Fruit fly (Drosophila melanogaster) whole organism, embryonic: Measurements from ENCODE around the gene CG17752.

Experiments used
- ATbp ChIP-seq: fragments of 200-800 bp; sonication (Bioruptor generic); optimal IDR thresholded peaks from 2 replicates; lab custom pipeline; 2017; ENCODE audit warnings: missing biosample characterization, mild to moderate bottlenecking, missing genetic modification characterization, missing genetic modification reagents
- Atf6 ChIP-seq: fragments of 200-800 bp; sonication (Bioruptor generic); IDR thresholded peaks from 2 replicates; pipeline ENCODE4 v1.3.6; 2022; ENCODE audit warnings: missing biosample characterization, missing genetic modification characterization
- Blimp-1 ChIP-seq: fragments of 200-800 bp; sonication (Bioruptor generic); optimal IDR thresholded peaks from 3 replicates; lab custom pipeline; 2018; ENCODE audit warnings: missing biosample characterization, missing genetic modification characterization, mild to moderate bottlenecking, moderate library complexity, missing genetic modification reagents
- Bteb2 ChIP-seq: fragments of 200-800 bp; sonication (Bioruptor generic); optimal IDR thresholded peaks from 2 replicates; lab custom pipeline; 2016; ENCODE audit warnings: missing biosample characterization, missing genetic modification characterization
- CG13296 ChIP-seq: fragments of 200-800 bp; sonication (Bioruptor generic); optimal IDR thresholded peaks from 3 replicates; lab custom pipeline; 2018; ENCODE audit warnings: missing biosample characterization, mild to moderate bottlenecking, missing genetic modification characterization
- CG13424 ChIP-seq: fragments of 200-800 bp; sonication (Bioruptor generic); optimal IDR thresholded peaks from 2 replicates; lab custom pipeline; 2019; ENCODE audit warnings: missing biosample characterization, mild to moderate bottlenecking, missing genetic modification characterization, moderate library complexity
- CG15479 ChIP-seq: fragments of 200-800 bp; sonication (Bioruptor generic); optimal IDR thresholded peaks from 3 replicates; lab custom pipeline; 2019; ENCODE audit warnings: missing biosample characterization, mild to moderate bottlenecking, missing genetic modification characterization, moderate library complexity
- CG15696 ChIP-seq: fragments of 200-800 bp; sonication (Bioruptor generic); optimal IDR thresholded peaks from 2 replicates; lab custom pipeline; 2019; ENCODE audit warnings: missing biosample characterization, mild to moderate bottlenecking, missing genetic modification characterization, moderate library complexity
- CG17802 ChIP-seq: fragments of 200-800 bp; sonication (Bioruptor generic); optimal IDR thresholded peaks from 2 replicates; lab custom pipeline; 2018; ENCODE audit warnings: missing biosample characterization, mild to moderate bottlenecking, missing genetic modification characterization, moderate library complexity
- CG2116 ChIP-seq: fragments of 200-800 bp; sonication (Bioruptor generic); optimal IDR thresholded peaks from 3 replicates; lab custom pipeline; 2018; ENCODE audit warnings: missing biosample characterization, mild to moderate bottlenecking, missing genetic modification characterization
- CG3281 ChIP-seq: fragments of 200-800 bp; sonication (Bioruptor generic); optimal IDR thresholded peaks from 3 replicates; lab custom pipeline; 2017; ENCODE audit warnings: missing biosample characterization, mild to moderate bottlenecking, missing genetic modification characterization
- CG34376 ChIP-seq: fragments of 200-800 bp; sonication (Bioruptor generic); optimal IDR thresholded peaks from 2 replicates; lab custom pipeline; 2018; ENCODE audit warnings: missing biosample characterization, mild to moderate bottlenecking, missing genetic modification characterization
- CG4617 ChIP-seq: fragments of 200-800 bp; sonication (Bioruptor generic); optimal IDR thresholded peaks from 3 replicates; lab custom pipeline; 2016; ENCODE audit warnings: missing biosample characterization, missing genetic modification characterization, borderline replicate concordance
- CG6254 ChIP-seq: fragments of 200-800 bp; sonication (Bioruptor generic); optimal IDR thresholded peaks from 3 replicates; lab custom pipeline; 2017; ENCODE audit warnings: mild to moderate bottlenecking, missing biosample characterization, missing genetic modification reagents, missing genetic modification characterization
- CG7745 ChIP-seq: fragments of 200-800 bp; sonication (Bioruptor generic); optimal IDR thresholded peaks from 2 replicates; lab custom pipeline; 2018; ENCODE audit warnings: missing biosample characterization, mild to moderate bottlenecking, missing genetic modification characterization, moderate library complexity
- CG7963 ChIP-seq: fragments of 200-800 bp; sonication (Bioruptor generic); IDR thresholded peaks from 3 replicates; pipeline ENCODE4 v1.3.6; 2022; ENCODE audit warnings: missing biosample characterization, missing genetic modification characterization; ENCODE audit not compliant: partially characterized antibody
- CG9727 ChIP-seq: fragments of 200-800 bp; sonication (Bioruptor generic); optimal IDR thresholded peaks from 3 replicates; lab custom pipeline; 2017; ENCODE audit warnings: missing biosample characterization, mild to moderate bottlenecking, missing genetic modification characterization
- CG9817 ChIP-seq: fragments of 200-800 bp; sonication (Bioruptor generic); optimal IDR thresholded peaks from 2 replicates; lab custom pipeline; 2018; ENCODE audit warnings: missing biosample characterization, mild to moderate bottlenecking, missing genetic modification characterization, moderate library complexity
- CHES-1-like ChIP-seq: fragments of 200-800 bp; sonication (Bioruptor generic); optimal IDR thresholded peaks from 2 replicates; lab custom pipeline; 2016; ENCODE audit warnings: missing biosample characterization, missing genetic modification characterization
- Dad ChIP-seq: fragments of 200-800 bp; sonication (Bioruptor generic); optimal IDR thresholded peaks from 3 replicates; lab custom pipeline; 2016; ENCODE audit warnings: missing biosample characterization, missing genetic modification characterization
- Doc3 ChIP-seq: fragments of 200-800 bp; sonication (Bioruptor generic); IDR thresholded peaks from 3 replicates; pipeline ENCODE4 v1.3.6; 2022; ENCODE audit warnings: missing biosample characterization, missing genetic modification characterization; ENCODE audit not compliant: partially characterized antibody
- HLH3B ChIP-seq: fragments of 200-800 bp; sonication (Bioruptor generic); IDR thresholded peaks from 2 replicates; pipeline ENCODE4 v1.3.6; 2022; ENCODE audit warnings: missing biosample characterization, missing genetic modification characterization
- HLH4C ChIP-seq: fragments of 200-800 bp; sonication (Bioruptor generic); IDR thresholded peaks from 3 replicates; pipeline ENCODE4 v1.3.6; 2022; ENCODE audit warnings: missing biosample characterization, missing genetic modification characterization; ENCODE audit not compliant: partially characterized antibody
- HLH54F ChIP-seq: fragments of 200-800 bp; sonication (Bioruptor generic); optimal IDR thresholded peaks from 3 replicates; lab custom pipeline; 2016; ENCODE audit warnings: missing biosample characterization, missing genetic modification characterization
- Hmr ChIP-seq: fragments of 200-800 bp; sonication (Bioruptor generic); optimal IDR thresholded peaks from 3 replicates; lab custom pipeline; 2017; ENCODE audit warnings: mild to moderate bottlenecking, missing biosample characterization, missing genetic modification reagents, missing genetic modification characterization
- MESR4 ChIP-seq: fragments of 200-800 bp; sonication (Bioruptor generic); optimal IDR thresholded peaks from 2 replicates; lab custom pipeline; 2018; ENCODE audit warnings: missing biosample characterization, mild to moderate bottlenecking, missing genetic modification characterization, moderate library complexity
- Myb ChIP-seq: fragments of 200-800 bp; sonication (Bioruptor generic); optimal IDR thresholded peaks from 2 replicates; lab custom pipeline; 2016; ENCODE audit warnings: missing biosample characterization, missing genetic modification characterization
- Ptx1 ChIP-seq: fragments of 200-800 bp; sonication (Bioruptor generic); IDR thresholded peaks from 2 replicates; pipeline ENCODE4 v1.3.6; 2022; ENCODE audit warnings: missing biosample characterization, missing genetic modification characterization
- Sox102F ChIP-seq: fragments of 200-800 bp; sonication (Bioruptor generic); optimal IDR thresholded peaks from 2 replicates; lab custom pipeline; 2018; ENCODE audit warnings: missing biosample characterization, mild to moderate bottlenecking, missing genetic modification characterization, moderate library complexity
- ara ChIP-seq: fragments of 200-800 bp; sonication (Bioruptor generic); IDR thresholded peaks from 2 replicates; pipeline ENCODE4 v1.3.6; 2022; ENCODE audit warnings: missing biosample characterization, missing genetic modification characterization
- bbx ChIP-seq: fragments of 200-800 bp; sonication (Bioruptor generic); IDR thresholded peaks from 2 replicates; pipeline ENCODE4 v1.3.6; 2022; ENCODE audit warnings: missing biosample characterization, missing genetic modification characterization; ENCODE audit not compliant: partially characterized antibody
- bsh ChIP-seq, 2 experiments: fragments of 200-800 bp; sonication (Bioruptor generic); optimal IDR thresholded peaks; 2 replicates each; lab custom pipeline; 2017 to 2018; ENCODE audit warnings: mild to moderate bottlenecking in 2 of 2, missing biosample characterization in 2 of 2, missing genetic modification characterization in 2 of 2, moderate library complexity in 1 of 2
- disco-r ChIP-seq: fragments of 200-800 bp; sonication (Bioruptor generic); optimal IDR thresholded peaks from 2 replicates; lab custom pipeline; 2016; ENCODE audit warnings: missing biosample characterization, missing genetic modification characterization
- esg ChIP-seq: fragments of 200-800 bp; sonication (Bioruptor generic); conservative IDR thresholded peaks from 2 replicates; pipeline ENCODE4 v1.3.6; 2022; ENCODE audit warnings: missing biosample characterization, missing genetic modification characterization
- h ChIP-seq: fragments of >200 bp; optimal IDR thresholded peaks from 2 replicates; lab custom pipeline; 2017
- jigr1 ChIP-seq: fragments of 200-800 bp; sonication (Bioruptor generic); IDR thresholded peaks from 3 replicates; pipeline ENCODE4 v1.3.6; 2022; ENCODE audit warnings: missing biosample characterization, missing genetic modification characterization
- kay ChIP-seq: fragments of 200-800 bp; sonication (Bioruptor generic); optimal IDR thresholded peaks from 2 replicates; lab custom pipeline; 2016; ENCODE audit warnings: missing biosample characterization, missing genetic modification characterization
- lmd ChIP-seq: fragments of 200-800 bp; sonication (Bioruptor generic); IDR thresholded peaks from 2 replicates; pipeline ENCODE4 v1.3.6; 2022; ENCODE audit warnings: missing biosample characterization, missing genetic modification characterization
- nerfin-1 ChIP-seq: fragments of 200-800 bp; sonication (Bioruptor generic); optimal IDR thresholded peaks from 3 replicates; lab custom pipeline; 2019; ENCODE audit warnings: missing biosample characterization, mild to moderate bottlenecking, missing genetic modification characterization, moderate library complexity
- nom ChIP-seq: fragments of 200-800 bp; sonication (Bioruptor generic); optimal IDR thresholded peaks from 2 replicates; lab custom pipeline; 2017; ENCODE audit warnings: missing biosample characterization, missing genetic modification characterization, mild to moderate bottlenecking, moderate library complexity, missing genetic modification reagents
- phol ChIP-seq: fragments of 200-800 bp; sonication (Bioruptor generic); optimal IDR thresholded peaks from 3 replicates; lab custom pipeline; 2018; ENCODE audit warnings: missing biosample characterization, mild to moderate bottlenecking, missing genetic modification characterization, moderate library complexity
- pita ChIP-seq: fragments of 200-800 bp; sonication (Bioruptor generic); optimal IDR thresholded peaks from 2 replicates; lab custom pipeline; 2017; ENCODE audit warnings: missing biosample characterization, mild to moderate bottlenecking, missing genetic modification characterization
- psq ChIP-seq: fragments of 200-800 bp; sonication (Bioruptor generic); optimal IDR thresholded peaks from 2 replicates; lab custom pipeline; 2017; ENCODE audit warnings: missing biosample characterization, missing genetic modification characterization
- ranshi ChIP-seq: fragments of 200-800 bp; sonication (Bioruptor generic); IDR thresholded peaks from 2 replicates; pipeline ENCODE4 v1.3.6; 2022; ENCODE audit warnings: missing biosample characterization, missing genetic modification characterization
- shn ChIP-seq: fragments of 200-800 bp; sonication (Bioruptor generic); optimal IDR thresholded peaks from 3 replicates; lab custom pipeline; 2016; ENCODE audit warnings: missing biosample characterization, missing genetic modification characterization
- tap ChIP-seq: fragments of 200-800 bp; optimal IDR thresholded peaks from 3 replicates; lab custom pipeline; 2019; ENCODE audit warnings: missing biosample characterization, mild to moderate bottlenecking, missing genetic modification characterization, moderate library complexity
- tin ChIP-seq: fragments of 200-800 bp; sonication (Bioruptor generic); optimal IDR thresholded peaks from 3 replicates; lab custom pipeline; 2016; ENCODE audit warnings: missing biosample characterization, missing genetic modification characterization
- tup ChIP-seq: fragments of 200-800 bp; sonication (Bioruptor generic); optimal IDR thresholded peaks from 2 replicates; lab custom pipeline; 2016; ENCODE audit warnings: missing biosample characterization, mild to moderate bottlenecking, missing genetic modification characterization, moderate library complexity
- unpg ChIP-seq: fragments of 200-800 bp; sonication (Bioruptor generic); optimal IDR thresholded peaks from 3 replicates; lab custom pipeline; 2018; ENCODE audit warnings: missing biosample characterization, mild to moderate bottlenecking, missing genetic modification characterization, moderate library complexity
- wor ChIP-seq: fragments of 200-800 bp; sonication (Bioruptor generic); IDR thresholded peaks from 2 replicates; pipeline ENCODE4 v1.3.6; 2022; ENCODE audit warnings: missing biosample characterization, missing genetic modification characterization

The CG17752 gene

dm6 chr3R:19623606-19624005 is 13.6 kb downstream of the CG17752 start (continued):
- peak; percentile 10 for TF ChIP-seq shn (GFP tag; lab: Kevin White, UChicago)
- TF ChIP-seq psq (GFP tag; lab: Kevin White, UChicago), result no peak
- TF ChIP-seq h (lab: Kevin White, UChicago), result no peak
- peak; percentile 43 for TF ChIP-seq Hmr
- TF ChIP-seq Ptx1 (GFP tag; lab: Robert Waterston, UW), result peak; percentile 63
- no peak for TF ChIP-seq CG17802 (tag; lab: Kevin White, UChicago)
- peak; percentile 57 for TF ChIP-seq esg (GFP tag; lab: Robert Waterston, UW)
- no peak for TF ChIP-seq jigr1 (GFP tag; lab: Robert Waterston, UW)
- TF ChIP-seq tin (GFP tag; lab: Kevin White, UChicago), result peak; percentile 37
- peak; percentile 60 for TF ChIP-seq HLH54F (GFP tag; lab: Kevin White, UChicago)
- TF ChIP-seq Blimp-1 (GFP tag; lab: Kevin White, UChicago), result peak; percentile 60
- TF ChIP-seq unpg (GFP tag; lab: Kevin White, UChicago), result peak; percentile 68
- TF ChIP-seq CG2116 (GFP tag; lab: Kevin White, UChicago), result peak; percentile 1
- no peak for TF ChIP-seq kay
- no peak for TF ChIP-seq CG15479 (GFP tag; lab: Kevin White, UChicago)
- peak; percentile 73 for TF ChIP-seq Sox102F (GFP tag; lab: Kevin White, UChicago)
- TF ChIP-seq CG6254 (GFP tag; lab: Kevin White, UChicago), result peak; percentile 27
- TF ChIP-seq CG15696, result no peak
- peak; percentile 69 for TF ChIP-seq ranshi (GFP tag; lab: Robert Waterston, UW)
- TF ChIP-seq HLH4C, result no peak
- TF ChIP-seq lmd, result peak; percentile 73
- TF ChIP-seq phol (tag; lab: Kevin White, UChicago), result peak; percentile 62
- TF ChIP-seq CHES-1-like (GFP tag; lab: Kevin White, UChicago), result peak; percentile 31
- TF ChIP-seq CG13296, result no peak
- TF ChIP-seq Bteb2 (GFP tag; lab: Kevin White, UChicago), result peak; percentile 47
- TF ChIP-seq HLH3B (GFP tag; lab: Robert Waterston, UW), result peak; percentile 63
- TF ChIP-seq MESR4, result no peak
- TF ChIP-seq CG7745, result no peak
- TF ChIP-seq CG34376 (GFP tag; lab: Kevin White, UChicago), result no peak
- no peak for TF ChIP-seq disco-r (GFP tag; lab: Kevin White, UChicago)
- TF ChIP-seq CG4617 (GFP tag; lab: Kevin White, UChicago), result no peak
- TF ChIP-seq bbx (GFP tag; lab: Robert Waterston, UW), result no peak
- TF ChIP-seq Dad, result peak; percentile 17
- TF ChIP-seq tap (tag; lab: Kevin White, UChicago), result peak; percentile 44
- no peak for TF ChIP-seq Doc3 (GFP tag; lab: Robert Waterston, UW)
- TF ChIP-seq pita (GFP tag; lab: Kevin White, UChicago), result no peak
- no peak for TF ChIP-seq CG7963 (GFP tag; lab: Robert Waterston, UW)
- no peak for TF ChIP-seq tup (GFP tag; lab: Kevin White, UChicago)
- TF ChIP-seq nerfin-1 (tag; lab: Kevin White, UChicago), result peak; percentile 6
- TF ChIP-seq CG13424 (tag; lab: Kevin White, UChicago), result peak; percentile 34
- TF ChIP-seq wor (GFP tag; lab: Robert Waterston, UW), result peak; percentile 38; the same call in 1 of the 2 replicates
- peak; percentile 6 for TF ChIP-seq CG3281 (GFP tag; lab: Kevin White, UChicago)
- TF ChIP-seq Myb (GFP tag; lab: Kevin White, UChicago), result peak; percentile 10
- TF ChIP-seq Atf6 (GFP tag; lab: Robert Waterston, UW), result peak; percentile 43; the same call in 1 of the 2 replicates
- TF ChIP-seq ATbp (GFP tag; lab: Kevin White, UChicago), result peak; percentile 50
- TF ChIP-seq CG9817 (tag; lab: Kevin White, UChicago), result peak; percentile 28
- peak; percentile 33; the same call in 1 of the 2 replicates for TF ChIP-seq ara
- TF ChIP-seq CG9727 (GFP tag; lab: Kevin White, UChicago), result peak; percentile 42
- TF ChIP-seq bsh (GFP tag; optimal IDR thresholded peaks at IDR 0.05; lab: Kevin White, UChicago), result peak in 1 of 2 experiments; percentile 68
- TF ChIP-seq nom (GFP tag; lab: Kevin White, UChicago), result no peak
